Worm (Caenorhabditis elegans): ENCODE results near the gene K04B12.2.

- no peak for TF ChIP-seq klf-2 (GFP tag; conservative IDR thresholded peaks at IDR 0.05)
- TF ChIP-seq tab-1 (GFP tag; IDR thresholded peaks at IDR 0.05), result no peak
- TF ChIP-seq cog-1 (tag; optimal IDR thresholded peaks at IDR 0.05), result no peak
- TF ChIP-seq T22C8.4 (GFP tag; IDR thresholded peaks at IDR 0.05), result no peak
- no peak for TF ChIP-seq ztf-23 (GFP tag; IDR thresholded peaks at IDR 0.05)
These were observed 22.3 kb downstream of the K04B12.2 start for ce11 chrII:14415427-14415826.
